Worm (Caenorhabditis elegans) whole organism, young adult: ENCODE measurements around the gene Y73B3A.11.
"Not testable (repeated sequence)": the region's sequence is repeated elsewhere in the genome, so short reads cannot be mapped to it uniquely, and the experiment has no call there.

ENCODE experiments used
- B0035.1 ChIP-seq: sonication (generic microtip); optimal IDR thresholded peaks from 2 replicates; lab custom pipeline; 2016; ENCODE audit warnings: missing genetic modification characterization, mild to moderate bottlenecking, missing compliant biosample characterization, missing genotype, missing genetic modification reagents
- F22D6.2 ChIP-seq: sonication (generic microtip); optimal IDR thresholded peaks from 2 replicates; lab custom pipeline; 2016; ENCODE audit warnings: mild to moderate bottlenecking, missing genetic modification characterization, missing compliant biosample characterization
- K11D2.4 ChIP-seq: fragments of 200-800 bp; sonication (Bioruptor generic); IDR thresholded peaks from 2 replicates; pipeline ENCODE4 v1.3.6; 2022; ENCODE audit warnings: missing genetic modification reagents, missing genetic modification characterization, missing compliant biosample characterization
- K12H6.12 ChIP-seq: fragments of 200-800 bp; sonication (Bioruptor generic); optimal IDR thresholded peaks from 2 replicates; lab custom pipeline; 2018; ENCODE audit warnings: mild to moderate bottlenecking, missing genetic modification characterization, missing compliant biosample characterization
- ceh-27 ChIP-seq: fragments of 200-800 bp; sonication (Bioruptor generic); optimal IDR thresholded peaks from 2 replicates; lab custom pipeline; 2018; ENCODE audit warnings: mild to moderate bottlenecking, missing genetic modification characterization, moderate library complexity, missing compliant biosample characterization

DNA sequence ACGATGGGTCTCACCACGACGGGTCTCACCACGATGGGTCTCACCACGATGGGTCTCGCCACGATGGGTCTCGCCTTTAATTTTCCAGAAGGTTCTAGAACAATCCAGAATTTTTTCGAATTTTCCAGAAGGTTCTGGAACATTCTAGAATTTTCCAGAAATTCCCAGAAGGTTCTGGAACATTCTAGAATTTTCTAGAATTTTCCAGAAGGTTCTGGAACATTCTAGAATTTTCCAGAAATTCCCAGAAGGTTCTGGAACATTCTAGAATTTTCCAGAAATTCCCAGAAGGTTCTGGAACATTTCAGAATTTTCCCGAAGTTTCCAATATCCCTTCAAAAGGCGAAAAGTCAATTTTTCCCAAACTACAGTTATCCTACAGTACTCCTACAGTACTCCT lies 21.6 kb downstream of the Y73B3A.11 start:
- not testable (repeated sequence) for TF ChIP-seq K12H6.12; K11D2.4 (GFP tag; lab: Robert Waterston, UW); B0035.1; F22D6.2 (tag; lab: Kevin White, UChicago); ceh-27 (GFP tag; lab: Kevin White, UChicago)
